Fruit fly (Drosophila melanogaster) ovary, adult (tissue): ENCODE data around the gene CG1847.

ENCODE experiments used
- CG17801 ChIP-seq: fragments of 200-800 bp; optimal IDR thresholded peaks from 2 replicates; lab custom pipeline; 2019; ENCODE audit warnings: missing biosample characterization, mild to moderate bottlenecking, missing genetic modification characterization, moderate library complexity; ENCODE audit not compliant: partially characterized antibody

The CG1847 gene

dm6 chrX:11854758-11855465 lies 14.1 kb upstream of the CG1847 start, which contains the start of the genes CG10347 and ATP7:
CG10347 (minus strand) TSS chrX:11854931.
ATP7 (plus strand) TSS chrX:11855022.
- peak; percentile 69 for TF ChIP-seq CG17801 (GFP tag; lab: Kevin White, UChicago)

- no peak for TF ChIP-seq CG17801 (GFP tag; lab: Kevin White, UChicago)
These were observed 13.0 kb upstream of the CG1847 start for dm6 chrX:11855950-11856349.

- TF ChIP-seq CG17801 (GFP tag; lab: Kevin White, UChicago) = no peak
These were observed 12.1 kb upstream of the CG1847 start for dm6 chrX:11856867-11857266.

- peak; percentile 93 for TF ChIP-seq CG17801 (GFP tag; lab: Kevin White, UChicago)
These were observed 11.2 kb upstream of the CG1847 start for dm6 chrX:11857522-11858438.

- TF ChIP-seq CG17801 (GFP tag; lab: Kevin White, UChicago) = no peak
These were observed 10.5 kb upstream of the CG1847 start for dm6 chrX:11858439-11858813.

- no peak for TF ChIP-seq CG17801 (GFP tag; lab: Kevin White, UChicago)
These were observed 3.5 kb downstream of the CG1847 start, which contains the start of gene BORCS5 for dm6 chrX:11872517-11872916. BORCS5 (minus strand) TSS chrX:11872779.

dm6 chrX:11873116-11873515 lies 4.1 kb downstream of the CG1847 start, which contains the start of gene CG15739:
CG15739 (plus strand) TSS chrX:11873319.
- TF ChIP-seq CG17801 (GFP tag; lab: Kevin White, UChicago) = no peak

- peak; percentile 3 for TF ChIP-seq CG17801 (GFP tag; lab: Kevin White, UChicago)
These were observed 6.3 kb downstream of the CG1847 start for dm6 chrX:11875146-11875830.

- TF ChIP-seq CG17801 (GFP tag; lab: Kevin White, UChicago) = no peak
These were observed 8.2 kb downstream of the CG1847 start, which contains the start of gene CG10352 for dm6 chrX:11877165-11877564. CG10352 (minus strand) TSS chrX:11877168.

dm6 chrX:11881686-11882085 lies 12.7 kb downstream of the CG1847 start:
- TF ChIP-seq CG17801 (GFP tag; lab: Kevin White, UChicago) = no peak

- TF ChIP-seq CG17801 (GFP tag; lab: Kevin White, UChicago) = peak; percentile 13
These were observed 13.5 kb downstream of the CG1847 start for dm6 chrX:11882447-11882846.

dm6 chrX:11884134-11884533 lies 15.2 kb downstream of the CG1847 start:
- no peak for TF ChIP-seq CG17801 (GFP tag; lab: Kevin White, UChicago)

- TF ChIP-seq CG17801 (GFP tag; lab: Kevin White, UChicago) = no peak
These were observed 16.4 kb downstream of the CG1847 start for dm6 chrX:11885356-11885755.

dm6 chrX:11886976-11887375 lies 18.0 kb downstream of the CG1847 start, which contains the start of the genes CG10353 and SelG:
CG10353 (minus strand) TSS chrX:11887162.
SelG (plus strand) TSS chrX:11887284.
- TF ChIP-seq CG17801 (GFP tag; lab: Kevin White, UChicago) = peak; percentile 71

dm6 chrX:11888142-11888541 lies 19.2 kb downstream of the CG1847 start, which contains the start of gene CG1840:
CG1840 (plus strand) TSS chrX:11888352.
- TF ChIP-seq CG17801 (GFP tag; lab: Kevin White, UChicago) = peak; percentile 33
